Worm (Caenorhabditis elegans) whole organism, L1 larva: ENCODE results near the gene B0416.7.

Source experiments
- C16A3.4 ChIP-seq: fragments of 150-350 bp; optimal IDR thresholded peaks from 2 replicates; lab custom pipeline; 2014; ENCODE audit warnings: missing biosample characterization, missing genetic modification characterization
- F16B12.6 ChIP-seq: fragments of 150-350 bp; optimal IDR thresholded peaks from 2 replicates; lab custom pipeline; 2014; ENCODE audit warnings: missing biosample characterization, missing genetic modification characterization
- alr-1 ChIP-seq: fragments of 200-800 bp; sonication (Bioruptor generic); optimal IDR thresholded peaks from 2 replicates; lab custom pipeline; 2018; ENCODE audit warnings: borderline replicate concordance, mild to moderate bottlenecking, missing genetic modification characterization, missing compliant biosample characterization
- ama-1 ChIP-seq: fragments of 150-350 bp; optimal IDR thresholded peaks from 2 replicates; lab custom pipeline; 2014
- blmp-1 ChIP-seq: fragments of 150-350 bp; optimal IDR thresholded peaks from 2 replicates; lab custom pipeline; 2014; ENCODE audit warnings: missing biosample characterization, missing genetic modification characterization
- ceh-82 ChIP-seq, 3 experiments: fragments of 150-350 bp in 1 of 3; sonication (generic microtip) in 2 of 3; optimal IDR thresholded peaks; 2 replicates each; lab custom pipeline; 2014 to 2017; ENCODE audit warnings: missing biosample characterization in 3 of 3, missing genetic modification characterization in 3 of 3
- ceh-88 ChIP-seq: fragments of 200-800 bp; sonication (Bioruptor generic); IDR thresholded peaks from 2 replicates; pipeline ENCODE4 v1.3.6; 2022; ENCODE audit warnings: missing genetic modification characterization, missing compliant biosample characterization
- dpl-1 ChIP-seq, 3 experiments: fragments of 150-350 bp in 2 of 3; sonication (generic microtip) in 1 of 3; optimal IDR thresholded peaks; 2 replicates each; lab custom pipeline; 2014 to 2017; ENCODE audit warnings: missing biosample characterization in 3 of 3, missing genetic modification characterization in 3 of 3, missing genetic modification reagents in 3 of 3
- egl-13 ChIP-seq: sonication (generic microtip); optimal IDR thresholded peaks from 2 replicates; lab custom pipeline; 2016; ENCODE audit warnings: missing genotype, missing genetic modification reagents, missing genetic modification characterization, missing compliant biosample characterization
- egl-27 ChIP-seq, 2 experiments: fragments of 150-350 bp in 1 of 2; sonication (generic microtip); optimal IDR thresholded peaks; 3 replicates each; lab custom pipeline; 2017 to 2018; ENCODE audit warnings: missing biosample characterization in 2 of 2, missing genetic modification characterization in 2 of 2, missing genetic modification reagents in 2 of 2
- elt-2 ChIP-seq: sonication (generic microtip); optimal IDR thresholded peaks from 2 replicates; lab custom pipeline; 2016; ENCODE audit warnings: missing genetic modification characterization, mild to moderate bottlenecking, inconsistent platforms, missing compliant biosample characterization, missing genetic modification reagents
- elt-3 ChIP-seq, 6 experiments: fragments of 150-350 bp in 1 of 6; sonication (generic microtip); optimal IDR thresholded peaks; 2 replicates each; lab custom pipeline; 2017 to 2018; ENCODE audit warnings: missing biosample characterization in 6 of 6, missing genetic modification characterization in 6 of 6, inconsistent platforms in 1 of 6
- hlh-17 ChIP-seq: fragments of 200-800 bp; sonication (Bioruptor generic); optimal IDR thresholded peaks from 2 replicates; lab custom pipeline; 2018; ENCODE audit warnings: missing genetic modification characterization, mild to moderate bottlenecking, missing compliant biosample characterization, moderate library complexity, borderline replicate concordance
- hlh-4 ChIP-seq: sonication (generic microtip); optimal IDR thresholded peaks from 2 replicates; lab custom pipeline; 2016; ENCODE audit warnings: mild to moderate bottlenecking, missing genetic modification characterization, missing compliant biosample characterization
- jun-1 ChIP-seq: fragments of 150-350 bp; optimal IDR thresholded peaks from 2 replicates; lab custom pipeline; 2014; ENCODE audit warnings: missing biosample characterization, missing genetic modification reagents, missing genetic modification characterization
- lin-14 ChIP-seq: fragments of 200-800 bp; sonication (Bioruptor generic); optimal IDR thresholded peaks from 2 replicates; lab custom pipeline; 2018; ENCODE audit warnings: mild to moderate bottlenecking, missing genetic modification characterization, moderate library complexity, missing compliant biosample characterization
- lin-35 ChIP-seq, 2 experiments: fragments of 150-350 bp; optimal IDR thresholded peaks; 2 replicates each; lab custom pipeline; 2014; ENCODE audit warnings: missing biosample characterization in 2 of 2, missing genetic modification characterization in 2 of 2, missing genetic modification reagents in 2 of 2
- mdl-1 ChIP-seq, 2 experiments: fragments of 150-350 bp; optimal IDR thresholded peaks; 2 replicates each; lab custom pipeline; 2014 to 2017; ENCODE audit warnings: missing biosample characterization in 2 of 2, missing genetic modification characterization in 2 of 2, inconsistent platforms in 1 of 2
- mef-2 ChIP-seq: fragments of 150-350 bp; optimal IDR thresholded peaks from 2 replicates; lab custom pipeline; 2014; ENCODE audit warnings: missing biosample characterization, missing genetic modification characterization
- mep-1 ChIP-seq: fragments of 150-350 bp; optimal IDR thresholded peaks from 2 replicates; lab custom pipeline; 2014; ENCODE audit warnings: missing biosample characterization, missing genetic modification characterization
- nhr-12 ChIP-seq: sonication (generic microtip); optimal IDR thresholded peaks from 2 replicates; lab custom pipeline; 2017; ENCODE audit warnings: missing biosample characterization, missing genetic modification characterization
- nhr-20 ChIP-seq: sonication (generic microtip); optimal IDR thresholded peaks from 2 replicates; lab custom pipeline; 2016; ENCODE audit warnings: mild to moderate bottlenecking, missing genetic modification characterization, missing compliant biosample characterization
- nhr-71 ChIP-seq: sonication (generic microtip); optimal IDR thresholded peaks from 2 replicates; lab custom pipeline; 2016; ENCODE audit warnings: mild to moderate bottlenecking, missing genetic modification characterization, moderate library complexity, missing compliant biosample characterization
- nhr-84 ChIP-seq: sonication (generic microtip); optimal IDR thresholded peaks from 2 replicates; lab custom pipeline; 2017; ENCODE audit warnings: missing biosample characterization, missing genetic modification characterization
- nhr-90 ChIP-seq: sonication (generic microtip); optimal IDR thresholded peaks from 2 replicates; lab custom pipeline; 2016; ENCODE audit warnings: mild to moderate bottlenecking, missing genetic modification characterization, missing compliant biosample characterization; ENCODE audit not compliant: poor library complexity
- pag-3 ChIP-seq: sonication (generic microtip); optimal IDR thresholded peaks from 2 replicates; lab custom pipeline; 2017; ENCODE audit warnings: missing genetic modification characterization, mild to moderate bottlenecking, missing compliant biosample characterization, antibody characterized with exemption, borderline replicate concordance; ENCODE audit not compliant: insufficient read depth
- rnt-1 ChIP-seq: sonication (generic microtip); optimal IDR thresholded peaks from 2 replicates; lab custom pipeline; 2016; ENCODE audit warnings: mild to moderate bottlenecking, missing genetic modification characterization, moderate library complexity, missing compliant biosample characterization
- snu-23 ChIP-seq: sonication (generic microtip); optimal IDR thresholded peaks from 2 replicates; lab custom pipeline; 2016; ENCODE audit warnings: missing genetic modification characterization, missing compliant biosample characterization
- swsn-7 ChIP-seq: sonication (generic microtip); optimal IDR thresholded peaks from 2 replicates; lab custom pipeline; 2016; ENCODE audit warnings: missing genetic modification characterization, missing compliant biosample characterization
- unc-130 ChIP-seq: fragments of 150-350 bp; optimal IDR thresholded peaks from 2 replicates; lab custom pipeline; 2017; ENCODE audit warnings: missing biosample characterization, missing genetic modification characterization, inconsistent platforms
- unc-86 ChIP-seq: sonication (generic microtip); optimal IDR thresholded peaks from 2 replicates; lab custom pipeline; 2016; ENCODE audit warnings: missing genetic modification characterization, missing compliant biosample characterization
- vab-15 ChIP-seq: sonication (generic microtip); optimal IDR thresholded peaks from 2 replicates; lab custom pipeline; 2017; ENCODE audit warnings: missing genotype, mild to moderate bottlenecking, missing genetic modification characterization, missing compliant biosample characterization
- xbp-1 ChIP-seq: sonication (generic microtip); optimal IDR thresholded peaks from 2 replicates; lab custom pipeline; 2016; ENCODE audit warnings: missing genetic modification characterization, missing compliant biosample characterization
- zag-1 ChIP-seq: fragments of 150-350 bp; optimal IDR thresholded peaks from 2 replicates; lab custom pipeline; 2014; ENCODE audit warnings: missing biosample characterization, missing genetic modification characterization
- zip-4 ChIP-seq: fragments of 200-800 bp; sonication (Bioruptor generic); optimal IDR thresholded peaks from 2 replicates; lab custom pipeline; 2018; ENCODE audit warnings: mild to moderate bottlenecking, missing genetic modification characterization, moderate library complexity, missing compliant biosample characterization

B0416.7 gene

DNA sequence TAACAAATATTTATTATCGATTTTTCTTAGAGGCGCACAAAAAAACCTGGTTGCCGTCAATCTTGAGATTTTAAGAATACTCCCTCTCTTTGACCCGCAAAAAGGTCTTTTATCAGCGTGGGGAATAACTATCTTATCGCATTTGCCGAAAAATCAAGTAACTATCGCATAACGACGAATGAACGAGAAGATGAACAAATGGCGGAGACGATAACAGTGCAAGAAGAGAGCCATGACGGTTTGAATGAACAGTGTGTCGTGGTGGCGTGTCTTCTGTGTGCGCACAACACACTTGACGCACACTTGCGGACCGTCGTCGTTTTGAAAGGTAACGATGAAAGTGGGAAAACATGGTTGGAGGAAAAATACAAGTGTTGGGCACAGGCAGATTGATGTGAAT lies 25.8 kb downstream of the B0416.7 start:
- TF ChIP-seq nhr-20 (tag; lab: Kevin White, UChicago) (peak; percentile 28), xbp-1 (tag; lab: Kevin White, UChicago) (peak; percentile 1), lin-35 (GFP tag; optimal IDR thresholded peaks at IDR 0.05; lab: Kevin White, UChicago) (peak in 1 of 2 experiments; percentile 58), snu-23 (GFP tag; lab: Kevin White, UChicago) (peak; percentile 48), mef-2 (tag; lab: Kevin White, UChicago) (no peak), blmp-1 (tag; lab: Kevin White, UChicago) (peak; percentile 29), zip-4 (GFP tag; lab: Kevin White, UChicago) (no peak), nhr-90 (tag; lab: Kevin White, UChicago) (peak; percentile 34), ama-1 (lab: Kevin White, UChicago) (no peak), C16A3.4 (peak; percentile 20), elt-2 (peak; percentile 75), hlh-4 (no peak), ceh-82 (tag; optimal IDR thresholded peaks at IDR 0.05; lab: Kevin White, UChicago) (peak in 1 of 3 experiments; percentile 39), lin-14 (GFP tag; lab: Kevin White, UChicago) (no peak), nhr-71 (tag; lab: Kevin White, UChicago) (peak; percentile 39), F16B12.6 (tag; lab: Kevin White, UChicago) (peak; percentile 81), dpl-1 (GFP tag; optimal IDR thresholded peaks at IDR 0.05; lab: Kevin White, UChicago) (peak in 2 of 3 experiments; percentile 0 to 6), unc-86 (no peak), rnt-1 (tag; lab: Kevin White, UChicago) (peak; percentile 14), zag-1 (tag; lab: Kevin White, UChicago) (no peak), elt-3 (tag; optimal IDR thresholded peaks at IDR 0.05; lab: Kevin White, UChicago) (peak in 3 of 6 experiments; percentile 4 to 42 (median 14)), egl-13 (tag; lab: Kevin White, UChicago) (no peak), mep-1 (peak; percentile 29), vab-15 (no peak), jun-1 (tag; lab: Kevin White, UChicago) (peak; percentile 27)

ce11 chrX:9270753-9271152 lies 27.0 kb downstream of the B0416.7 start, which contains the start of gene B0416.5:
Gene B0416.5, minus strand, starts transcription at chrX:9270853.
- no peak for TF ChIP-seq egl-27 (tag; optimal IDR thresholded peaks at IDR 0.05; lab: Kevin White, UChicago)
- TF ChIP-seq swsn-7 (tag; lab: Kevin White, UChicago) = no peak
- no peak for TF ChIP-seq ceh-88 (GFP tag; lab: Robert Waterston, UW)
- TF ChIP-seq nhr-84 (tag; lab: Kevin White, UChicago) = no peak
- no peak for TF ChIP-seq pag-3 (tag; lab: Kevin White, UChicago)
- TF ChIP-seq nhr-20 (tag; lab: Kevin White, UChicago) = no peak
- no peak for TF ChIP-seq mdl-1 (tag; optimal IDR thresholded peaks at IDR 0.05; lab: Kevin White, UChicago)
- TF ChIP-seq alr-1 (tag; lab: Kevin White, UChicago) = no peak
- no peak for TF ChIP-seq egl-13 (tag; lab: Kevin White, UChicago)

- TF ChIP-seq hlh-17 = no peak
- TF ChIP-seq mep-1 = no peak
- no peak for TF ChIP-seq unc-130 (tag; lab: Kevin White, UChicago)
- TF ChIP-seq ama-1 (lab: Kevin White, UChicago) = no peak
- no peak for TF ChIP-seq vab-15
- TF ChIP-seq pag-3 (tag; lab: Kevin White, UChicago) = no peak
- no peak for TF ChIP-seq jun-1 (tag; lab: Kevin White, UChicago)
- no peak for TF ChIP-seq alr-1 (tag; lab: Kevin White, UChicago)
- TF ChIP-seq, all 84 proteins: peak for 0
Measured at ce11 chrX:9268373-9268772, 29.4 kb downstream of the B0416.7 start.

DNA sequence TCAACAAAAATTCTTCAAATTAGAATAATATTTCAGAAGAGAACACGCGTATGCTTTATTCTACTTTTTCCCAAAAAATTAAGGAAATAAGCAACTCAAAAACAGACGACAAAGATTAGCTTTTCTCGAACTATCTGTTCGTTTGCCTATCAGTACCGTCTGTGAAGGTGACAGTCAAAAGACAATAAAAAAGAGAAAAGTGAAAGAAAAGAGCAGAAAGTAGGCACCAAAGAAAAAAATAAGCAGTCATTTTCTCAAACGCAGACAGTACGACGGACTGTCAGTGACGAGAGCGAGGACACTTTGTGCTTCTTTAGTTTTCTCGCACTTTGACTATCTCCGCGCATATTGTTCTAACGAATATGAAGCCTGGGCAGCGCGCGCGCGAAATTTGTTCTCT lies 31.2 kb downstream of the B0416.7 start:
- TF ChIP-seq lin-14 (GFP tag; lab: Kevin White, UChicago) = peak; percentile 11
- TF ChIP-seq nhr-12 (tag; lab: Kevin White, UChicago) = no peak
